Worm (Caenorhabditis elegans): ENCODE results near the gene sfxn-1.5.

Gene sfxn-1.5

ce11 chrX:11638987-11639386, 22.5 kb downstream of the sfxn-1.5 start:
- TF ChIP-seq lin-32 (GFP tag; optimal IDR thresholded peaks at IDR 0.05): no peak
- peak; percentile 98 for TF ChIP-seq ces-1 (GFP tag; optimal IDR thresholded peaks at IDR 0.05)
- TF ChIP-seq ceh-83 (GFP tag; optimal IDR thresholded peaks at IDR 0.05): no peak

- TF ChIP-seq ces-1 (GFP tag; optimal IDR thresholded peaks at IDR 0.05) (no peak), hlh-1 (tag; optimal IDR thresholded peaks at IDR 0.05) (peak; percentile 27)
These were observed 23.7 kb downstream of the sfxn-1.5 start for ce11 chrX:11637721-11638120.

ce11 chrX:11633278-11633677, 28.2 kb downstream of the sfxn-1.5 start:
- TF ChIP-seq ceh-39 (tag; optimal IDR thresholded peaks at IDR 0.05) (no peak), ces-1 (GFP tag; optimal IDR thresholded peaks at IDR 0.05) (peak; percentile 33)

- no peak for TF ChIP-seq nhr-237 (tag; optimal IDR thresholded peaks at IDR 0.05)
- TF ChIP-seq elt-1 (tag; optimal IDR thresholded peaks at IDR 0.05; ENCODE audit: borderline replicate concordance, insufficient read depth): no peak
- no peak for TF ChIP-seq cnd-1 (tag; optimal IDR thresholded peaks at IDR 0.05)
- TF ChIP-seq nhr-76 (tag; optimal IDR thresholded peaks at IDR 0.05): no peak
- no peak for TF ChIP-seq pha-4 (tag; optimal IDR thresholded peaks at IDR 0.05)
These were observed 29.4 kb downstream of the sfxn-1.5 start, which contains the start of gene sto-6 for ce11 chrX:11632107-11632506. sto-6 (plus strand) TSS chrX:11632407.

ce11 chrX:11630499-11630898, 31.0 kb downstream of the sfxn-1.5 start:
- TF ChIP-seq ces-1 (GFP tag; optimal IDR thresholded peaks at IDR 0.05): peak; percentile 89
- no peak for TF ChIP-seq mep-1 (tag; optimal IDR thresholded peaks at IDR 0.05)

ce11 chrX:11628580-11628979, 32.9 kb downstream of the sfxn-1.5 start, which contains the start of gene spp-30:
spp-30 (minus strand) TSS chrX:11628680.
- no peak for TF ChIP-seq nhr-28 (tag; optimal IDR thresholded peaks at IDR 0.05)
- TF ChIP-seq mab-5 (tag; optimal IDR thresholded peaks at IDR 0.05): no peak
- no peak for TF ChIP-seq sem-2 (GFP tag; optimal IDR thresholded peaks at IDR 0.05)
- no peak for TF ChIP-seq elt-1 (tag; optimal IDR thresholded peaks at IDR 0.05; ENCODE audit: borderline replicate concordance, insufficient read depth)
- no peak for TF ChIP-seq snpc-4 (tag; optimal IDR thresholded peaks at IDR 0.05)
- TF ChIP-seq flh-1 (GFP tag; optimal IDR thresholded peaks at IDR 0.05): no peak
- no peak for TF ChIP-seq ceh-83 (GFP tag; optimal IDR thresholded peaks at IDR 0.05)
- no peak for TF ChIP-seq pha-4 (tag; optimal IDR thresholded peaks at IDR 0.05)
- TF ChIP-seq nhr-76 (tag; optimal IDR thresholded peaks at IDR 0.05): no peak
- TF ChIP-seq hlh-1 (tag; optimal IDR thresholded peaks at IDR 0.05): no peak
- no peak for TF ChIP-seq bed-3 (GFP tag; optimal IDR thresholded peaks at IDR 0.05)
- TF ChIP-seq nhr-237 (tag; optimal IDR thresholded peaks at IDR 0.05): no peak
- no peak for TF ChIP-seq mep-1 (tag; optimal IDR thresholded peaks at IDR 0.05)
- no peak for TF ChIP-seq unc-62 (GFP tag; optimal IDR thresholded peaks at IDR 0.05)
- TF ChIP-seq ces-1 (GFP tag; optimal IDR thresholded peaks at IDR 0.05): no peak
- TF ChIP-seq ceh-43 (GFP tag; optimal IDR thresholded peaks at IDR 0.05): no peak

DNA sequence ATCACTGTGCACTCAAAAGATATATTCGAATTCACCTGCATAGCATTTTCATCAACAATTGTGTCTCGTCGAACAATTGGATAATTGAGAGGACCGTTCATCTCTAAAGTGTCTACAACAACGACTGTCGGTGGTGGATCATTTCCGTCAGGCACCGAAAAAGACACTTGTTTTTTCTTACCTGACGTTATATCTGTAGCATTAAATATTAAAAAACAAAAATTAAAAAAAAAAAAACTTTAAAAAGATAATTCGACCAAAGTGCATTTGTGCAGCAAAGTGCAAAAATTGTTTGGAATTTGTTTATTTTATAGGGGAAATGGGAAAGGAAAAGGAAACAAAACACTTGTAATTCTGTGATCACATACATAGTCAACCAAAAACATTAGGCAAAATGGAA, 34.4 kb downstream of the sfxn-1.5 start, which contains the start of gene twk-44:
Gene twk-44, minus strand, starts transcription at position 101 of the 400 bp plus-strand sequence.
- TF ChIP-seq elt-1 (tag; optimal IDR thresholded peaks at IDR 0.05; ENCODE audit: borderline replicate concordance, insufficient read depth): no peak
- TF ChIP-seq snpc-4 (tag; optimal IDR thresholded peaks at IDR 0.05): no peak
- TF ChIP-seq cnd-1 (tag; optimal IDR thresholded peaks at IDR 0.05): no peak
- no peak for TF ChIP-seq elt-3 (tag; optimal IDR thresholded peaks at IDR 0.05)
- no peak for TF ChIP-seq sem-2 (GFP tag; optimal IDR thresholded peaks at IDR 0.05)
- TF ChIP-seq blmp-1 (tag; optimal IDR thresholded peaks at IDR 0.05): no peak
- no peak for TF ChIP-seq tbx-8 (GFP tag; optimal IDR thresholded peaks at IDR 0.05)
- no peak for TF ChIP-seq lin-32 (GFP tag; optimal IDR thresholded peaks at IDR 0.05)
- no peak for TF ChIP-seq nhr-12 (tag; optimal IDR thresholded peaks at IDR 0.05)
- TF ChIP-seq nhr-76 (tag; optimal IDR thresholded peaks at IDR 0.05): no peak
- no peak for TF ChIP-seq lsy-2 (tag; optimal IDR thresholded peaks at IDR 0.05)
- TF ChIP-seq sptf-1 (tag; optimal IDR thresholded peaks at IDR 0.05): no peak
- TF ChIP-seq nhr-237 (tag; optimal IDR thresholded peaks at IDR 0.05): no peak
- TF ChIP-seq ham-2 (GFP tag; optimal IDR thresholded peaks at IDR 0.05): no peak
- no peak for TF ChIP-seq mep-1 (tag; optimal IDR thresholded peaks at IDR 0.05)
- TF ChIP-seq flh-1 (GFP tag; optimal IDR thresholded peaks at IDR 0.05): no peak
- TF ChIP-seq drap-1 (GFP tag; optimal IDR thresholded peaks at IDR 0.05): no peak
- no peak for TF ChIP-seq unc-62 (GFP tag; optimal IDR thresholded peaks at IDR 0.05)

Measured in whole organism, mixed stage, embryonic.